Fruit fly (Drosophila melanogaster) Kc167 (cell line): ENCODE measurements around the gene sff.

Source experiments
- Myc ChIP-seq: fragments of >200 bp; optimal IDR thresholded peaks from 2 replicates; lab custom pipeline; 2017; ENCODE audit warnings: missing external identifiers
- Sin3A ChIP-seq: fragments of >200 bp; optimal IDR thresholded peaks from 2 replicates; lab custom pipeline; 2018; ENCODE audit warnings: missing external identifiers
- h ChIP-seq: fragments of >200 bp; optimal IDR thresholded peaks from 3 replicates; lab custom pipeline; 2018; ENCODE audit warnings: missing external identifiers
- insv ChIP-seq: fragments of >200 bp; optimal IDR thresholded peaks from 3 replicates; lab custom pipeline; 2018; ENCODE audit warnings: missing external identifiers
- psq ChIP-seq: fragments of >200 bp; optimal IDR thresholded peaks from 2 replicates; lab custom pipeline; 2017; ENCODE audit warnings: missing external identifiers
- ttk ChIP-seq: sonication (Bioruptor generic); optimal IDR thresholded peaks from 2 replicates; lab custom pipeline; 2017; ENCODE audit warnings: missing external identifiers

DNA sequence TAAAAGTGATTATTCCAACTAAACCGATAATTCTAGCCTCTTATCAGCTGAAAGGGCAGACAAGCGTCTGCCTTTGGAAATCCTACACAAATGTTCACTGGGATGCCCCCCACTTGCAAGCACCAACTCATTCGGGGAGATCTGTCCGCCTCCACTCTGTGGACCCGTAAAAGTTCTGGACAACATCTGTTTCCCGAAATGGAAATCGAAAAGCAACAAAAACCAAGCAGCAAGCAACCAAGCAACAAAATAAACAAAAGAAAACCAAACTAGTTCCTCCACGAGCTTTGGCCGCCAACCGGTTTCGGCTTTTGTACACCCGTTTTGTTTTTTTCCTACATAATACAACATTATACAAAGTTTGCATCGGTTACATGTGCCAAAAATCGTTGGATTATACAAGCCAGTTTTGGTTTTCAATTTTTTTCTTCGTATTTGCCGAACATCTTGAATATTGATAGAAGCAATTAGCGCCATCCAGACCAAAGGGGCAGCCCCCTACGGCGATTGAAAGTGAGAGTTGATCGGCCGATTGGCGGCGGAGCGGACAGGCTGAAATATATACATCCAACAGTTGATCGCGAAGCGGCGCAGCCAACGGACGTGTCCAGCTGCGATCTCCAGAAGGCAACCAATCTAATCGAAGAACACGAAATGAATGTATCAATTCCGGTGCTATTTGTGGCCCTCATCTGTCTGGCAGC is 34.1 kb upstream of the sff start, which contains the start of gene CG17032:
- no peak for TF ChIP-seq ttk (lab: Kevin White, UChicago)
- no peak for TF ChIP-seq Myc (lab: Kevin White, UChicago)
- TF ChIP-seq psq (lab: Kevin White, UChicago): no peak
- no peak for TF ChIP-seq Sin3A (lab: Kevin White, UChicago)
- no peak for TF ChIP-seq insv (lab: Kevin White, UChicago)
- TF ChIP-seq h (lab: Kevin White, UChicago): no peak
